Worm (Caenorhabditis elegans): ENCODE measurements around the gene tag-314.
A peak's percentile ranks its signal among the peaks of the same experiment; 100 is the strongest.

The tag-314 gene

ce11 chrV:10466607-10467092 is 38.1 kb upstream of the tag-314 start (continued):
- TF ChIP-seq F13H6.1 (tag; optimal IDR thresholded peaks at IDR 0.05) (peak; percentile 65), ceh-6 (GFP tag; optimal IDR thresholded peaks at IDR 0.05) (no peak), sox-4 (tag; optimal IDR thresholded peaks at IDR 0.05) (no peak), ama-1 (optimal IDR thresholded peaks at IDR 0.05) (no peak), fkh-6 (tag; optimal IDR thresholded peaks at IDR 0.05) (peak; percentile 46), lin-11 (tag; optimal IDR thresholded peaks at IDR 0.05) (no peak), hlh-8 (tag; optimal IDR thresholded peaks at IDR 0.05) (no peak), ceh-9 (tag; optimal IDR thresholded peaks at IDR 0.05) (no peak), odd-2 (tag; optimal IDR thresholded peaks at IDR 0.05) (no peak), tbx-7 (tag; optimal IDR thresholded peaks at IDR 0.05) (peak; percentile 19), K09A11.1 (tag; optimal IDR thresholded peaks at IDR 0.05; ENCODE audit: insufficient read depth) (no peak), unc-42 (tag; optimal IDR thresholded peaks at IDR 0.05) (peak; percentile 92), ttx-3 (tag; optimal IDR thresholded peaks at IDR 0.05) (no peak), nhr-11 (tag; optimal IDR thresholded peaks at IDR 0.05) (no peak), pat-9 (tag; optimal IDR thresholded peaks at IDR 0.05) (no peak), syd-9 (tag; optimal IDR thresholded peaks at IDR 0.05) (no peak), pha-2 (tag; optimal IDR thresholded peaks at IDR 0.05) (no peak), elt-2 (tag; optimal IDR thresholded peaks at IDR 0.05) (peak; percentile 61), eyg-1 (tag; optimal IDR thresholded peaks at IDR 0.05) (no peak), npax-4 (tag; optimal IDR thresholded peaks at IDR 0.05) (no peak), dve-1 (tag; optimal IDR thresholded peaks at IDR 0.05) (peak; percentile 89), sox-2 (GFP tag; IDR thresholded peaks at IDR 0.05) (peak; percentile 8; the same call in 1 of the 2 replicates), tbx-2 (tag; optimal IDR thresholded peaks at IDR 0.05) (peak; percentile 91), nhr-232 (tag; optimal IDR thresholded peaks at IDR 0.05) (no peak), ceh-22 (tag; optimal IDR thresholded peaks at IDR 0.05) (peak; percentile 12), ets-4 (tag; optimal IDR thresholded peaks at IDR 0.05) (peak; percentile 64), hlh-13 (GFP tag; optimal IDR thresholded peaks at IDR 0.05) (no peak), ceh-18 (tag; optimal IDR thresholded peaks at IDR 0.05) (peak; percentile 95), ceh-48 (tag; optimal IDR thresholded peaks at IDR 0.05) (no peak), hlh-15 (tag; optimal IDR thresholded peaks at IDR 0.05) (no peak), K02D7.2 (tag; optimal IDR thresholded peaks at IDR 0.05) (no peak), pag-3 (tag; optimal IDR thresholded peaks at IDR 0.05; ENCODE audit: borderline replicate concordance) (no peak), fax-1 (tag; optimal IDR thresholded peaks at IDR 0.05) (no peak), hlh-6 (tag; optimal IDR thresholded peaks at IDR 0.05) (no peak), pax-1 (tag; optimal IDR thresholded peaks at IDR 0.05) (peak; percentile 88), dmd-4 (tag; optimal IDR thresholded peaks at IDR 0.05; ENCODE audit: borderline replicate concordance) (no peak), hlh-30 (tag; optimal IDR thresholded peaks at IDR 0.05; ENCODE audit: insufficient read depth) (peak; percentile 95), C08G9.2 (tag; optimal IDR thresholded peaks at IDR 0.05) (peak; percentile 35), fkh-10 (GFP tag; optimal IDR thresholded peaks at IDR 0.05) (no peak), pqm-1 (tag; optimal IDR thresholded peaks at IDR 0.05) (no peak)

ce11 chrV:10465478-10465877 is 37.0 kb upstream of the tag-314 start:
- no peak for TF ChIP-seq ceh-22 (tag; optimal IDR thresholded peaks at IDR 0.05)
- TF ChIP-seq tbx-7 (tag; optimal IDR thresholded peaks at IDR 0.05): no peak

- no peak for TF ChIP-seq unc-42 (tag; optimal IDR thresholded peaks at IDR 0.05)
- no peak for TF ChIP-seq syd-9 (tag; optimal IDR thresholded peaks at IDR 0.05)
- no peak for TF ChIP-seq elt-4 (tag; optimal IDR thresholded peaks at IDR 0.05)
- TF ChIP-seq nhr-232 (tag; optimal IDR thresholded peaks at IDR 0.05): no peak
- TF ChIP-seq pha-2 (tag; optimal IDR thresholded peaks at IDR 0.05): no peak
- TF ChIP-seq pax-1 (tag; optimal IDR thresholded peaks at IDR 0.05): no peak
- no peak for TF ChIP-seq rnt-1 (tag; optimal IDR thresholded peaks at IDR 0.05)
- no peak for TF ChIP-seq madf-2 (tag; optimal IDR thresholded peaks at IDR 0.05)
- TF ChIP-seq eyg-1 (tag; optimal IDR thresholded peaks at IDR 0.05): no peak
- TF ChIP-seq ahr-1 (tag; optimal IDR thresholded peaks at IDR 0.05): no peak
- TF ChIP-seq ceh-48 (tag; optimal IDR thresholded peaks at IDR 0.05): no peak
- TF ChIP-seq hlh-6 (tag; optimal IDR thresholded peaks at IDR 0.05): no peak
- TF ChIP-seq Y22D7AL.16 (tag; optimal IDR thresholded peaks at IDR 0.05): no peak
- TF ChIP-seq nfya-1 (tag; optimal IDR thresholded peaks at IDR 0.05): no peak
Observed at ce11 chrV:10464746-10465145, 36.2 kb upstream of the tag-314 start.
